Worm (Caenorhabditis elegans) whole organism, young adult: ENCODE results near the gene C33C12.4.

Experiments used
- F39B2.1 ChIP-seq: fragments of 200-800 bp; sonication (Bioruptor generic); IDR thresholded peaks from 2 replicates; pipeline ENCODE4 v1.3.6; 2022; ENCODE audit warnings: missing genetic modification reagents, missing genetic modification characterization, missing compliant biosample characterization
- F57A8.1 ChIP-seq: fragments of 200-800 bp; sonication (Bioruptor generic); optimal IDR thresholded peaks from 2 replicates; lab custom pipeline; 2018; ENCODE audit warnings: mild to moderate bottlenecking, missing genetic modification characterization, moderate library complexity, missing compliant biosample characterization
- T26A5.8 ChIP-seq: sonication (generic microtip); optimal IDR thresholded peaks from 2 replicates; lab custom pipeline; 2016; ENCODE audit warnings: missing genetic modification characterization, missing compliant biosample characterization
- Y79H2A.3 ChIP-seq: fragments of 200-800 bp; sonication (Bioruptor generic); conservative IDR thresholded peaks from 2 replicates; pipeline ENCODE4 v1.3.6; 2022; ENCODE audit warnings: missing genetic modification reagents, missing genetic modification characterization, missing compliant biosample characterization
- attf-3 ChIP-seq: fragments of 200-800 bp; sonication (Bioruptor generic); conservative IDR thresholded peaks from 2 replicates; pipeline ENCODE4 v1.3.6; 2022; ENCODE audit warnings: missing genetic modification reagents, missing genetic modification characterization, missing compliant biosample characterization
- dpff-1 ChIP-seq: sonication (generic microtip); optimal IDR thresholded peaks from 2 replicates; lab custom pipeline; 2017; ENCODE audit warnings: mild to moderate bottlenecking, missing genetic modification characterization, missing compliant biosample characterization
- pha-4 ChIP-seq: fragments of 150-350 bp; sonication (generic microtip); optimal IDR thresholded peaks from 2 replicates; lab custom pipeline; 2014; ENCODE audit warnings: missing biosample characterization, missing genetic modification reagents, missing genetic modification characterization
- rec-8 ChIP-seq, 2 experiments: sonication (generic microtip); optimal IDR thresholded peaks; 2 replicates each; lab custom pipeline; 2016; ENCODE audit warnings: mild to moderate bottlenecking in 2 of 2, missing genetic modification characterization in 2 of 2, missing genetic modification reagents in 2 of 2, missing genotype in 2 of 2, missing biosample characterization in 1 of 2, missing compliant biosample characterization in 1 of 2, moderate library complexity in 1 of 2
- somi-1 ChIP-seq: fragments of 200-800 bp; sonication (Bioruptor generic); optimal IDR thresholded peaks from 2 replicates; lab custom pipeline; 2018; ENCODE audit warnings: mild to moderate bottlenecking, missing genetic modification characterization, missing compliant biosample characterization
- unc-62 ChIP-seq: fragments of 150-350 bp; optimal IDR thresholded peaks from 2 replicates; lab custom pipeline; 2014; ENCODE audit warnings: missing biosample characterization, missing genetic modification reagents, missing genetic modification characterization

ce11 chrII:2207812-2208211 is 41.5 kb upstream of the C33C12.4 start, which contains the start of gene Y59C2A.1:
- TF ChIP-seq rec-8 (tag; optimal IDR thresholded peaks at IDR 0.05; lab: Kevin White, UChicago): no peak
- TF ChIP-seq F39B2.1 (GFP tag; lab: Robert Waterston, UW): no peak
- no peak for TF ChIP-seq somi-1 (GFP tag; lab: Kevin White, UChicago)
- no peak for TF ChIP-seq dpff-1
- TF ChIP-seq unc-62 (GFP tag; lab: Kevin White, UChicago): no peak
- TF ChIP-seq F57A8.1 (GFP tag; lab: Kevin White, UChicago): no peak
- no peak for TF ChIP-seq attf-3 (GFP tag; lab: Robert Waterston, UW)
- TF ChIP-seq T26A5.8: no peak
- TF ChIP-seq pha-4 (tag; lab: Kevin White, UChicago): no peak
- TF ChIP-seq Y79H2A.3 (GFP tag; lab: Robert Waterston, UW): no peak
